Fruit fly (Drosophila melanogaster) whole organism, pupa: ENCODE results near the gene wat.
A peak's percentile ranks its signal among the peaks of the same experiment; 100 is the strongest.

Source experiments
- CG10348 ChIP-seq: fragments of 200-800 bp; sonication (Bioruptor generic); IDR thresholded peaks from 2 replicates; pipeline ENCODE4 v1.3.6; 2022; ENCODE audit warnings: missing biosample characterization, missing genetic modification characterization
- CG12605 ChIP-seq: fragments of 200-800 bp; sonication (Bioruptor generic); IDR thresholded peaks from 2 replicates; pipeline ENCODE4 v1.3.6; 2022; ENCODE audit warnings: missing biosample characterization, missing genetic modification characterization
- CG13204 ChIP-seq: fragments of 200-800 bp; sonication (Bioruptor generic); optimal IDR thresholded peaks from 2 replicates; lab custom pipeline; 2018; ENCODE audit warnings: missing biosample characterization, mild to moderate bottlenecking, missing genetic modification characterization, moderate library complexity
- CG14655 ChIP-seq: fragments of 200-800 bp; sonication (Bioruptor generic); optimal IDR thresholded peaks from 3 replicates; lab custom pipeline; 2017; ENCODE audit warnings: mild to moderate bottlenecking, missing biosample characterization, missing genetic modification reagents, missing genetic modification characterization
- CG15710 ChIP-seq: fragments of 200-800 bp; sonication (Bioruptor generic); optimal IDR thresholded peaks from 2 replicates; lab custom pipeline; 2018; ENCODE audit warnings: missing biosample characterization, mild to moderate bottlenecking, missing genetic modification characterization, moderate library complexity
- CG17806 ChIP-seq: fragments of 200-800 bp; sonication (Bioruptor generic); optimal IDR thresholded peaks from 2 replicates; lab custom pipeline; 2018; ENCODE audit warnings: missing biosample characterization, mild to moderate bottlenecking, missing genetic modification characterization, moderate library complexity
- CG32121 ChIP-seq: fragments of 200-800 bp; sonication (Bioruptor generic); IDR thresholded peaks from 2 replicates; pipeline ENCODE4 v1.3.6; 2022; ENCODE audit warnings: missing biosample characterization, missing genetic modification characterization
- CG34367 ChIP-seq: fragments of 200-800 bp; sonication (Bioruptor generic); optimal IDR thresholded peaks from 2 replicates; lab custom pipeline; 2018; ENCODE audit warnings: missing biosample characterization, mild to moderate bottlenecking, missing genetic modification characterization
- CG4496 ChIP-seq: fragments of 200-800 bp; sonication (Bioruptor generic); IDR thresholded peaks from 3 replicates; pipeline ENCODE4 v1.3.6; 2022; ENCODE audit warnings: missing biosample characterization, missing genetic modification characterization
- CG8159 ChIP-seq: fragments of 200-800 bp; sonication (Bioruptor generic); optimal IDR thresholded peaks from 3 replicates; lab custom pipeline; 2018; ENCODE audit warnings: missing biosample characterization, mild to moderate bottlenecking, missing genetic modification characterization, moderate library complexity
- CG8301 ChIP-seq: fragments of 200-800 bp; sonication (Bioruptor generic); optimal IDR thresholded peaks from 2 replicates; lab custom pipeline; 2018; ENCODE audit warnings: missing biosample characterization, mild to moderate bottlenecking, missing genetic modification characterization
- CG9948 ChIP-seq: fragments of 200-800 bp; sonication (Bioruptor generic); optimal IDR thresholded peaks from 2 replicates; lab custom pipeline; 2018; ENCODE audit warnings: missing biosample characterization, mild to moderate bottlenecking, missing genetic modification characterization, moderate library complexity
- D1 ChIP-seq: fragments of 200-800 bp; sonication (Bioruptor generic); optimal IDR thresholded peaks from 2 replicates; lab custom pipeline; 2018; ENCODE audit warnings: missing biosample characterization, mild to moderate bottlenecking, missing genetic modification characterization, moderate library complexity
- EcR ChIP-seq: fragments of 200-800 bp; sonication (Bioruptor generic); optimal IDR thresholded peaks from 3 replicates; lab custom pipeline; 2019; ENCODE audit warnings: missing biosample characterization, missing genetic modification characterization, mild to moderate bottlenecking, moderate library complexity, missing genetic modification reagents
- Ets98B ChIP-seq: fragments of 200-800 bp; sonication (Bioruptor generic); IDR thresholded peaks from 2 replicates; pipeline ENCODE4 v1.3.6; 2022; ENCODE audit warnings: missing biosample characterization, missing genetic modification characterization
- Pif1A ChIP-seq: fragments of 200-800 bp; sonication (Bioruptor generic); optimal IDR thresholded peaks from 3 replicates; lab custom pipeline; 2016; ENCODE audit warnings: missing biosample characterization, missing genetic modification characterization
- Pif1B ChIP-seq: fragments of 200-800 bp; sonication (Bioruptor generic); optimal IDR thresholded peaks from 3 replicates; lab custom pipeline; 2016; ENCODE audit warnings: missing biosample characterization, missing genetic modification characterization
- Snoo ChIP-seq: fragments of 200-800 bp; sonication (Bioruptor generic); optimal IDR thresholded peaks from 3 replicates; lab custom pipeline; 2017; ENCODE audit warnings: missing biosample characterization, mild to moderate bottlenecking, missing genetic modification characterization, inconsistent platforms
- fd96Ca ChIP-seq: fragments of 200-800 bp; sonication (Bioruptor generic); IDR thresholded peaks from 3 replicates; pipeline ENCODE4 v1.3.6; 2022; ENCODE audit warnings: missing biosample characterization, missing genetic modification characterization
- gl ChIP-seq: fragments of 200-800 bp; sonication (Bioruptor generic); optimal IDR thresholded peaks from 2 replicates; lab custom pipeline; 2018; ENCODE audit warnings: missing biosample characterization, mild to moderate bottlenecking, missing genetic modification characterization
- rn ChIP-seq: fragments of 200-800 bp; sonication (Bioruptor generic); IDR thresholded peaks from 2 replicates; pipeline ENCODE4 v1.3.6; 2022; ENCODE audit warnings: missing biosample characterization, missing genetic modification characterization

wat gene

dm6 chr3R:29020366-29020765 lies at the start of gene wat:
TSS of gene wat (minus strand) at chr3R:29020406.
- TF ChIP-seq CG15710 (tag; lab: Kevin White, UChicago) (no peak), CG4496 (GFP tag; lab: Robert Waterston, UW) (0 out of 3 replicates have a peak, but pooled peaks have one; percentile 26), CG34367 (tag; lab: Kevin White, UChicago) (no peak), CG13204 (GFP tag; lab: Kevin White, UChicago) (no peak), CG8301 (tag; lab: Kevin White, UChicago) (no peak), CG8159 (no peak), Ets98B (GFP tag; lab: Robert Waterston, UW) (peak; percentile 9; the same call in 1 of the 2 replicates), Snoo (tag; lab: Kevin White, UChicago) (no peak), rn (GFP tag; lab: Robert Waterston, UW) (no peak), Pif1B (no peak), CG12605 (GFP tag; lab: Robert Waterston, UW) (no peak), CG17806 (tag; lab: Kevin White, UChicago) (no peak), CG14655 (GFP tag; lab: Kevin White, UChicago) (no peak)

- no peak for TF ChIP-seq CG32121 (GFP tag; lab: Robert Waterston, UW)
- TF ChIP-seq CG17806 (tag; lab: Kevin White, UChicago) = no peak
- TF ChIP-seq CG10348 = no peak
- TF ChIP-seq CG12605 (GFP tag; lab: Robert Waterston, UW) = no peak
- TF ChIP-seq rn (GFP tag; lab: Robert Waterston, UW) = no peak
- TF ChIP-seq EcR (GFP tag; lab: Kevin White, UChicago) = no peak
- TF ChIP-seq CG8159 = no peak
- TF ChIP-seq Ets98B (GFP tag; lab: Robert Waterston, UW) = no peak
- TF ChIP-seq gl (tag; lab: Kevin White, UChicago) = no peak
- TF ChIP-seq CG14655 (GFP tag; lab: Kevin White, UChicago) = no peak
- no peak for TF ChIP-seq D1 (tag; lab: Kevin White, UChicago)
- TF ChIP-seq Pif1B = no peak
- no peak for TF ChIP-seq CG13204 (GFP tag; lab: Kevin White, UChicago)
- no peak for TF ChIP-seq CG4496 (GFP tag; lab: Robert Waterston, UW)
- no peak for TF ChIP-seq CG8301 (tag; lab: Kevin White, UChicago)
- no peak for TF ChIP-seq Snoo (tag; lab: Kevin White, UChicago)
- no peak for TF ChIP-seq CG9948 (tag; lab: Kevin White, UChicago)
- no peak for TF ChIP-seq Pif1A
- no peak for TF ChIP-seq CG34367 (tag; lab: Kevin White, UChicago)
Measured at dm6 chr3R:29069208-29070072, 49.2 kb upstream of the wat start.

DNA sequence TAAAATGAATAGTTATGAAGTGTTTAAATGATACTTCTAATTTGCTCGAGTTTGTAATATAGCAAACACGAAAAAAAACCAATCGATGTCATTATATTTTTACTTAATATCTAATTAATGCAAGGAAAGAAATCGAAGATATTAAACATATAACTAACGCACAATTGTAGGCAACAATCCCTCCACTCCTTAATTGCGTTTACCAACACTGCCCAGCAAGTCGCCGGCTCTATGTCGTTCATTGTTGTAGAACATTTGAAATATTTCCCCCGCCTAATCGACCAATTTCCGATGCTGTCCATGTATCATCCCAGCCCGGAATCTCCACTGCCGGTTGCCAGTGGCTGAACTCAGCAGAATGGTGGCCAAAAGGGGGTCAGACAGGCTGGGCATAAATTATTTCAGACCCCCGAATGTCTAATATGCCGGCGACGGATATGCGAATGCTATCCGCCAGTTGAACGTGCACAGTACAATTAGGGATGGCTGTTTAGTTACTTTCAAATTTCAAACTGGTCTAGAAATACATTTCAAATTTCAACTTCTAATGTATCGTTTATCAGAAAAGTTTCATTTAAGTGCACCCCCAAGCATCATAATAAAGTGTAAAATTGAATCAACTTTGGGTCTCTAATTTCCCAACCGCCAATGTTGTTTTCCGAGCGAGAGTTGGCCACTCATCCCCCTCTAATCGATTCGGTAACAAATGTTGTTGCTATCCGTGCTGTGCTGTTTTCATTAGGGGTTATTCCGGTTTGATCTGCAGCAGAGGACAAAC lies 48.4 kb upstream of the wat start:
- TF ChIP-seq CG12605 (GFP tag; lab: Robert Waterston, UW) = 0 out of 2 replicates have a peak, but pooled peaks have one; percentile 19
- TF ChIP-seq CG13204 (GFP tag; lab: Kevin White, UChicago) = no peak
- TF ChIP-seq CG8301 (tag; lab: Kevin White, UChicago) = peak; percentile 13
- TF ChIP-seq Ets98B (GFP tag; lab: Robert Waterston, UW) = peak; percentile 39; the same call in 1 of the 2 replicates
- no peak for TF ChIP-seq CG9948 (tag; lab: Kevin White, UChicago)
- TF ChIP-seq Pif1B = no peak
- TF ChIP-seq CG15710 (tag; lab: Kevin White, UChicago) = peak; percentile 19
- no peak for TF ChIP-seq fd96Ca (GFP tag; lab: Robert Waterston, UW)
- peak; percentile 54; the same call in 1 of the 2 replicates for TF ChIP-seq CG32121 (GFP tag; lab: Robert Waterston, UW)
- TF ChIP-seq rn (GFP tag; lab: Robert Waterston, UW) = no peak
- no peak for TF ChIP-seq Pif1A
- no peak for TF ChIP-seq CG10348
- no peak for TF ChIP-seq gl (tag; lab: Kevin White, UChicago)
- TF ChIP-seq D1 (tag; lab: Kevin White, UChicago) = no peak
- no peak for TF ChIP-seq Snoo (tag; lab: Kevin White, UChicago)
- TF ChIP-seq CG34367 (tag; lab: Kevin White, UChicago) = no peak
- peak; percentile 60; the same call in 2 of the 3 replicates for TF ChIP-seq CG4496 (GFP tag; lab: Robert Waterston, UW)
- peak; percentile 9 for TF ChIP-seq CG14655 (GFP tag; lab: Kevin White, UChicago)
- TF ChIP-seq CG17806 (tag; lab: Kevin White, UChicago) = no peak
- no peak for TF ChIP-seq CG8159
- TF ChIP-seq EcR (GFP tag; lab: Kevin White, UChicago) = no peak

- TF ChIP-seq CG12605 (GFP tag; lab: Robert Waterston, UW) (no peak), Ets98B (GFP tag; lab: Robert Waterston, UW) (no peak), CG4496 (GFP tag; lab: Robert Waterston, UW) (no peak), CG8301 (tag; lab: Kevin White, UChicago) (no peak), D1 (tag; lab: Kevin White, UChicago) (no peak), CG34367 (tag; lab: Kevin White, UChicago) (no peak), CG15710 (tag; lab: Kevin White, UChicago) (no peak), CG8159 (no peak), CG13204 (GFP tag; lab: Kevin White, UChicago) (no peak), CG14655 (GFP tag; lab: Kevin White, UChicago) (no peak), CG32121 (GFP tag; lab: Robert Waterston, UW) (no peak), EcR (GFP tag; lab: Kevin White, UChicago) (no peak), CG9948 (tag; lab: Kevin White, UChicago) (no peak), gl (tag; lab: Kevin White, UChicago) (no peak), fd96Ca (GFP tag; lab: Robert Waterston, UW) (no peak), CG17806 (tag; lab: Kevin White, UChicago) (no peak), rn (GFP tag; lab: Robert Waterston, UW) (no peak), CG10348 (no peak), Snoo (tag; lab: Kevin White, UChicago) (no peak), Pif1A (no peak)
Measured at dm6 chr3R:29067091-29067490, 46.9 kb upstream of the wat start.
